Fruit fly (Drosophila melanogaster) whole organism, embryonic: Measurements from ENCODE around the gene CG13088.

ENCODE experiments used
- CG12071 ChIP-seq: fragments of 200-800 bp; sonication (Bioruptor generic); optimal IDR thresholded peaks from 3 replicates; lab custom pipeline; 2018; ENCODE audit warnings: missing biosample characterization, mild to moderate bottlenecking, missing genetic modification characterization
- CG1529 ChIP-seq: fragments of 200-800 bp; sonication (Bioruptor generic); optimal IDR thresholded peaks from 3 replicates; lab custom pipeline; 2018; ENCODE audit warnings: missing biosample characterization, missing genetic modification characterization
- NFAT ChIP-seq: fragments of 200-800 bp; sonication (Bioruptor generic); IDR thresholded peaks from 2 replicates; pipeline ENCODE4 v1.3.6; 2022; ENCODE audit warnings: missing biosample characterization, missing genetic modification characterization
- br ChIP-seq: fragments of >200 bp; optimal IDR thresholded peaks from 2 replicates; lab custom pipeline; 2017
- pros ChIP-seq: fragments of 200-800 bp; sonication (Bioruptor generic); optimal IDR thresholded peaks from 3 replicates; lab custom pipeline; 2019; ENCODE audit warnings: missing biosample characterization, mild to moderate bottlenecking, missing genetic modification characterization, moderate library complexity

dm6 chr2L:8533632-8534031 lies 44.9 kb downstream of the CG13088 start:
- TF ChIP-seq CG12071 (GFP tag; lab: Kevin White, UChicago) (no peak), NFAT (GFP tag; lab: Robert Waterston, UW) (no peak), br (lab: Kevin White, UChicago) (no peak), pros (no peak), CG1529 (no peak)
